Worm (Caenorhabditis elegans) whole organism, L2 larva: ENCODE measurements around the gene T09A5.5.

Experiments used
- F13H6.1 ChIP-seq: sonication (generic microtip); optimal IDR thresholded peaks from 2 replicates; lab custom pipeline; 2016; ENCODE audit warnings: missing genetic modification characterization, missing compliant biosample characterization
- ZK546.5 ChIP-seq: sonication (generic microtip); optimal IDR thresholded peaks from 2 replicates; lab custom pipeline; 2017; ENCODE audit warnings: missing biosample characterization, missing genetic modification characterization
- ama-1 ChIP-seq: fragments of 150-350 bp; optimal IDR thresholded peaks from 2 replicates; lab custom pipeline; 2018; ENCODE audit warnings: inconsistent platforms
- ceh-82 ChIP-seq: fragments of 150-350 bp; optimal IDR thresholded peaks from 2 replicates; lab custom pipeline; 2014; ENCODE audit warnings: missing biosample characterization, missing genetic modification characterization
- lin-13 ChIP-seq: fragments of 150-350 bp; optimal IDR thresholded peaks from 2 replicates; lab custom pipeline; 2014; ENCODE audit warnings: missing biosample characterization, missing genetic modification reagents, missing genetic modification characterization
- nhr-10 ChIP-seq: sonication (generic microtip); optimal IDR thresholded peaks from 2 replicates; lab custom pipeline; 2017; ENCODE audit warnings: missing biosample characterization, missing genetic modification characterization
- nhr-21 ChIP-seq: fragments of 150-350 bp; optimal IDR thresholded peaks from 2 replicates; lab custom pipeline; 2014; ENCODE audit warnings: missing biosample characterization, missing genetic modification characterization
- nhr-23 ChIP-seq: fragments of 150-350 bp; optimal IDR thresholded peaks from 2 replicates; lab custom pipeline; 2014; ENCODE audit warnings: missing biosample characterization, missing genetic modification reagents, missing genetic modification characterization
- nhr-237 ChIP-seq: fragments of 150-350 bp; optimal IDR thresholded peaks from 2 replicates; lab custom pipeline; 2014; ENCODE audit warnings: missing biosample characterization, missing genetic modification characterization
- nhr-25 ChIP-seq: fragments of 150-350 bp; sonication (generic microtip); optimal IDR thresholded peaks from 3 replicates; lab custom pipeline; 2014; ENCODE audit warnings: missing biosample characterization, missing genetic modification characterization
- sem-4 ChIP-seq: fragments of 150-350 bp; optimal IDR thresholded peaks from 2 replicates; lab custom pipeline; 2014; ENCODE audit warnings: missing biosample characterization, missing genetic modification reagents, missing genetic modification characterization
- snpc-4 ChIP-seq: fragments of 150-350 bp; optimal IDR thresholded peaks from 2 replicates; lab custom pipeline; 2014; ENCODE audit warnings: missing biosample characterization, missing genetic modification characterization
- unc-62 ChIP-seq: fragments of 150-350 bp; optimal IDR thresholded peaks from 2 replicates; lab custom pipeline; 2014; ENCODE audit warnings: missing biosample characterization, missing genetic modification reagents, missing genetic modification characterization
- ztf-4 ChIP-seq: fragments of 150-350 bp; optimal IDR thresholded peaks from 2 replicates; lab custom pipeline; 2014; ENCODE audit warnings: missing biosample characterization, missing genetic modification characterization

ce11 chrII:7870632-7871031 lies 17.1 kb upstream of the T09A5.5 start:
- TF ChIP-seq nhr-10 (tag; lab: Kevin White, UChicago) (no peak), ceh-82 (tag; lab: Kevin White, UChicago) (no peak), lin-13 (GFP tag; lab: Kevin White, UChicago) (no peak), nhr-25 (tag; lab: Kevin White, UChicago) (peak; percentile 13), unc-62 (GFP tag; lab: Kevin White, UChicago) (no peak), nhr-21 (no peak), ztf-4 (tag; lab: Kevin White, UChicago) (no peak), ama-1 (lab: Kevin White, UChicago) (no peak), ZK546.5 (tag; lab: Kevin White, UChicago) (no peak), nhr-237 (tag; lab: Kevin White, UChicago) (no peak), F13H6.1 (tag; lab: Kevin White, UChicago) (peak; percentile 17), nhr-23 (tag; lab: Kevin White, UChicago) (no peak), sem-4 (tag; lab: Kevin White, UChicago) (no peak), snpc-4 (tag; lab: Kevin White, UChicago) (no peak)
